Worm (Caenorhabditis elegans) whole organism, late embryonic: ENCODE data around the gene F58A3.3.

ENCODE experiments used
- Y22D7AL.16 ChIP-seq: sonication (generic microtip); optimal IDR thresholded peaks from 2 replicates; lab custom pipeline; 2016; ENCODE audit warnings: missing genetic modification characterization, missing compliant biosample characterization
- ceh-14 ChIP-seq: sonication (generic microtip); optimal IDR thresholded peaks from 2 replicates; lab custom pipeline; 2016; ENCODE audit warnings: missing genotype, missing genetic modification characterization, missing compliant biosample characterization
- ceh-30 ChIP-seq: fragments of 150-350 bp; optimal IDR thresholded peaks from 2 replicates; lab custom pipeline; 2014; ENCODE audit warnings: missing biosample characterization, missing genetic modification characterization
- ceh-48 ChIP-seq: sonication (generic microtip); optimal IDR thresholded peaks from 2 replicates; lab custom pipeline; 2016; ENCODE audit warnings: missing genetic modification characterization, inconsistent platforms, missing compliant biosample characterization
- ets-4 ChIP-seq: sonication (generic microtip); optimal IDR thresholded peaks from 2 replicates; lab custom pipeline; 2016; ENCODE audit warnings: missing genetic modification characterization, missing compliant biosample characterization
- pha-4 ChIP-seq: fragments of 150-350 bp; optimal IDR thresholded peaks from 2 replicates; lab custom pipeline; 2018; ENCODE audit warnings: missing biosample characterization, missing genetic modification reagents, missing genetic modification characterization

- TF ChIP-seq ceh-14 (tag; lab: Kevin White, UChicago) (no peak), pha-4 (tag; lab: Kevin White, UChicago) (no peak), ceh-30 (tag; lab: Kevin White, UChicago) (no peak), ceh-48 (no peak), ets-4 (no peak), Y22D7AL.16 (tag; lab: Kevin White, UChicago) (no peak)
These were observed 34.7 kb downstream of the F58A3.3 start, which contains the start of gene clc-1 for ce11 chrX:11047183-11047582.
